Fruit fly (Drosophila melanogaster): ENCODE measurements around the gene CG15696.

DNA sequence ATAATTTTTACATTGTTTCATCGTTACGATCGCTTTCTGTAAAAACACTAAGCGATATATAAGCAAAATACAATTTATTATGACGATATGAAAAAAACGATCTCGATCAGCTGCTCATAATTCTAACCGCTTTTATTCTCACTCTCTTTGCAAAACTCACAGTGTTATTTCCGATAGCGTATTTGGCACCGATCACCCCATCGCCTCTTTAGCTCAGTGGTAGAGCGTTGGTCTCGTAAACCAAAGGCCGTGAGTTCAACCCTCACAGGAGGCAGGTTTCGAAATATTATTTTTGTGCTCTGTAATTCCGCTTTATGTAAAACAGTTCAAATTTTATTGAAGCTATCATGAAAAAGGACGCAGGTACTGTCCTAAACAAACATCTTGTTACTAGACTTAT, 44.1 kb downstream of the CG15696 start:
- no peak for TF ChIP-seq CTCF (optimal IDR thresholded peaks at IDR 0.05)
- no peak for TF ChIP-seq CG8478 (optimal IDR thresholded peaks at IDR 0.05)

All from S2 (cell line).